Worm (Caenorhabditis elegans) whole organism, L4/young adult: ENCODE results near the gene chil-1.

Source experiments
- W03F9.2 ChIP-seq: fragments of 150-350 bp; optimal IDR thresholded peaks from 2 replicates; lab custom pipeline; 2014; ENCODE audit warnings: missing biosample characterization, missing genetic modification characterization
- dao-5 ChIP-seq: sonication (generic microtip); optimal IDR thresholded peaks from 2 replicates; lab custom pipeline; 2016; ENCODE audit warnings: missing genotype, missing genetic modification characterization, moderate library complexity, missing compliant biosample characterization
- him-1 ChIP-seq: sonication (generic microtip); optimal IDR thresholded peaks from 2 replicates; lab custom pipeline; 2016; ENCODE audit warnings: missing genotype, missing genetic modification reagents, missing genetic modification characterization, missing compliant biosample characterization

ce11 chrII:9868207-9868606, 1.9 kb upstream of the chil-1 start:
- no peak for TF ChIP-seq him-1 (tag; lab: Kevin White, UChicago)
- no peak for TF ChIP-seq dao-5 (tag; lab: Kevin White, UChicago)
- no peak for TF ChIP-seq W03F9.2 (tag; lab: Kevin White, UChicago)
